Worm (Caenorhabditis elegans) whole organism, late embryonic: ENCODE measurements around the gene R10D12.1.

Source experiments
- F13H6.1 ChIP-seq: sonication (generic microtip); optimal IDR thresholded peaks from 2 replicates; lab custom pipeline; 2016; ENCODE audit warnings: missing genetic modification characterization, missing compliant biosample characterization
- K09A11.1 ChIP-seq: sonication (generic microtip); optimal IDR thresholded peaks from 2 replicates; lab custom pipeline; 2017; ENCODE audit warnings: antibody characterized with exemption, mild to moderate bottlenecking, missing genetic modification characterization, missing compliant biosample characterization; ENCODE audit not compliant: insufficient read depth
- ahr-1 ChIP-seq: sonication (generic microtip); optimal IDR thresholded peaks from 2 replicates; lab custom pipeline; 2016; ENCODE audit warnings: missing genetic modification characterization, missing compliant biosample characterization
- ama-1 ChIP-seq: fragments of 150-350 bp; optimal IDR thresholded peaks from 2 replicates; lab custom pipeline; 2014
- ceh-19 ChIP-seq: fragments of 200-800 bp; sonication (Bioruptor generic); optimal IDR thresholded peaks from 2 replicates; lab custom pipeline; 2018; ENCODE audit warnings: mild to moderate bottlenecking, missing genetic modification characterization, missing compliant biosample characterization
- ceh-22 ChIP-seq: sonication (generic microtip); optimal IDR thresholded peaks from 2 replicates; lab custom pipeline; 2017; ENCODE audit warnings: missing biosample characterization, missing genetic modification characterization
- ceh-30 ChIP-seq: fragments of 150-350 bp; optimal IDR thresholded peaks from 2 replicates; lab custom pipeline; 2014; ENCODE audit warnings: missing biosample characterization, missing genetic modification characterization
- ceh-31 ChIP-seq: sonication (generic microtip); optimal IDR thresholded peaks from 2 replicates; lab custom pipeline; 2016; ENCODE audit warnings: missing genetic modification characterization, missing compliant biosample characterization
- ceh-34 ChIP-seq: sonication (generic microtip); optimal IDR thresholded peaks from 2 replicates; lab custom pipeline; 2016; ENCODE audit warnings: mild to moderate bottlenecking, missing genetic modification characterization, missing compliant biosample characterization
- ceh-45 ChIP-seq: fragments of 200-800 bp; sonication (Bioruptor generic); IDR thresholded peaks from 2 replicates; pipeline ENCODE4 v1.3.6; 2022; ENCODE audit warnings: missing genetic modification reagents, missing genetic modification characterization, missing compliant biosample characterization
- ceh-6 ChIP-seq: fragments of 200-800 bp; sonication (Bioruptor generic); optimal IDR thresholded peaks from 2 replicates; lab custom pipeline; 2018; ENCODE audit warnings: mild to moderate bottlenecking, missing genetic modification characterization, missing compliant biosample characterization
- ceh-9 ChIP-seq: sonication (generic microtip); optimal IDR thresholded peaks from 2 replicates; lab custom pipeline; 2016; ENCODE audit warnings: mild to moderate bottlenecking, missing genetic modification characterization, inconsistent platforms, missing compliant biosample characterization
- dmd-4 ChIP-seq: sonication (generic microtip); optimal IDR thresholded peaks from 2 replicates; lab custom pipeline; 2016; ENCODE audit warnings: borderline replicate concordance, missing genetic modification characterization, missing compliant biosample characterization
- elt-2 ChIP-seq: sonication (generic microtip); optimal IDR thresholded peaks from 2 replicates; lab custom pipeline; 2016; ENCODE audit warnings: missing genetic modification reagents, missing genetic modification characterization, missing compliant biosample characterization
- elt-4 ChIP-seq: sonication (generic microtip); optimal IDR thresholded peaks from 2 replicates; lab custom pipeline; 2016; ENCODE audit warnings: missing genetic modification characterization, missing compliant biosample characterization
- ets-4 ChIP-seq: sonication (generic microtip); optimal IDR thresholded peaks from 2 replicates; lab custom pipeline; 2016; ENCODE audit warnings: missing genetic modification characterization, missing compliant biosample characterization
- fax-1 ChIP-seq: sonication (generic microtip); optimal IDR thresholded peaks from 2 replicates; lab custom pipeline; 2016; ENCODE audit warnings: missing genotype, missing genetic modification characterization, missing compliant biosample characterization
- fkh-10 ChIP-seq: fragments of 150-350 bp; optimal IDR thresholded peaks from 2 replicates; lab custom pipeline; 2014; ENCODE audit warnings: missing biosample characterization, missing genetic modification reagents, missing genetic modification characterization
- fkh-6 ChIP-seq: sonication (generic microtip); optimal IDR thresholded peaks from 2 replicates; lab custom pipeline; 2016; ENCODE audit warnings: missing genetic modification characterization, missing compliant biosample characterization
- gmeb-2 ChIP-seq: sonication (generic microtip); optimal IDR thresholded peaks from 2 replicates; lab custom pipeline; 2016; ENCODE audit warnings: missing genetic modification characterization, inconsistent platforms, missing compliant biosample characterization
- hlh-30 ChIP-seq: sonication (generic microtip); optimal IDR thresholded peaks from 2 replicates; lab custom pipeline; 2017; ENCODE audit warnings: antibody characterized with exemption, missing genetic modification characterization, missing compliant biosample characterization; ENCODE audit not compliant: insufficient read depth
- hlh-6 ChIP-seq: sonication (generic microtip); optimal IDR thresholded peaks from 2 replicates; lab custom pipeline; 2016; ENCODE audit warnings: missing genotype, missing genetic modification characterization, missing compliant biosample characterization
- hlh-8 ChIP-seq: sonication (generic microtip); optimal IDR thresholded peaks from 2 replicates; lab custom pipeline; 2016; ENCODE audit warnings: missing genotype, missing genetic modification characterization, missing compliant biosample characterization
- lim-6 ChIP-seq: sonication (generic microtip); optimal IDR thresholded peaks from 2 replicates; lab custom pipeline; 2016; ENCODE audit warnings: missing genetic modification characterization, missing compliant biosample characterization
- lin-11 ChIP-seq: fragments of 200-800 bp; sonication (Bioruptor generic); optimal IDR thresholded peaks from 2 replicates; lab custom pipeline; 2018; ENCODE audit warnings: mild to moderate bottlenecking, missing genetic modification characterization, missing compliant biosample characterization
- mec-3 ChIP-seq: sonication (generic microtip); optimal IDR thresholded peaks from 2 replicates; lab custom pipeline; 2016; ENCODE audit warnings: borderline replicate concordance, missing genetic modification characterization, missing compliant biosample characterization
- nfya-1 ChIP-seq: sonication (generic microtip); optimal IDR thresholded peaks from 2 replicates; lab custom pipeline; 2017; ENCODE audit warnings: missing genetic modification characterization, mild to moderate bottlenecking, missing compliant biosample characterization, antibody characterized with exemption, moderate library complexity
- nhr-11 ChIP-seq: fragments of 150-350 bp; optimal IDR thresholded peaks from 2 replicates; lab custom pipeline; 2014; ENCODE audit warnings: missing biosample characterization, missing genetic modification characterization
- nhr-232 ChIP-seq: sonication (generic microtip); optimal IDR thresholded peaks from 2 replicates; lab custom pipeline; 2016; ENCODE audit warnings: missing genetic modification characterization, missing compliant biosample characterization
- npax-4 ChIP-seq: sonication (generic microtip); optimal IDR thresholded peaks from 2 replicates; lab custom pipeline; 2016; ENCODE audit warnings: missing genetic modification characterization, missing compliant biosample characterization
- odd-2 ChIP-seq: sonication (generic microtip); optimal IDR thresholded peaks from 2 replicates; lab custom pipeline; 2017; ENCODE audit warnings: antibody characterized with exemption, mild to moderate bottlenecking, missing genetic modification characterization, missing compliant biosample characterization
- pag-3 ChIP-seq: sonication (generic microtip); optimal IDR thresholded peaks from 2 replicates; lab custom pipeline; 2016; ENCODE audit warnings: missing compliant biosample characterization, missing genetic modification characterization, borderline replicate concordance
- pat-9 ChIP-seq: fragments of 200-800 bp; sonication (Bioruptor generic); optimal IDR thresholded peaks from 2 replicates; lab custom pipeline; 2018; ENCODE audit warnings: mild to moderate bottlenecking, missing genetic modification characterization, moderate library complexity, missing compliant biosample characterization
- pax-1 ChIP-seq: fragments of 150-350 bp; optimal IDR thresholded peaks from 2 replicates; lab custom pipeline; 2014; ENCODE audit warnings: missing biosample characterization, missing genetic modification characterization
- pha-2 ChIP-seq: sonication (generic microtip); optimal IDR thresholded peaks from 2 replicates; lab custom pipeline; 2017; ENCODE audit warnings: mild to moderate bottlenecking, missing genetic modification characterization, missing compliant biosample characterization
- pha-4 ChIP-seq: fragments of 150-350 bp; optimal IDR thresholded peaks from 2 replicates; lab custom pipeline; 2018; ENCODE audit warnings: missing biosample characterization, missing genetic modification reagents, missing genetic modification characterization
- pqm-1 ChIP-seq: sonication (generic microtip); optimal IDR thresholded peaks from 2 replicates; lab custom pipeline; 2016; ENCODE audit warnings: missing genetic modification characterization, missing compliant biosample characterization
- pros-1 ChIP-seq: fragments of 150-350 bp; optimal IDR thresholded peaks from 2 replicates; lab custom pipeline; 2014; ENCODE audit warnings: missing biosample characterization, missing genetic modification reagents, missing genetic modification characterization
- sdc-2 ChIP-seq: sonication (generic microtip); optimal IDR thresholded peaks from 2 replicates; lab custom pipeline; 2016; ENCODE audit warnings: missing genotype, missing genetic modification characterization, missing compliant biosample characterization
- syd-9 ChIP-seq: sonication (generic microtip); optimal IDR thresholded peaks from 2 replicates; lab custom pipeline; 2016; ENCODE audit warnings: mild to moderate bottlenecking, missing genetic modification characterization, moderate library complexity, missing compliant biosample characterization
- tbx-7 ChIP-seq: sonication (generic microtip); optimal IDR thresholded peaks from 2 replicates; lab custom pipeline; 2016; ENCODE audit warnings: missing genotype, missing genetic modification characterization, missing compliant biosample characterization
- unc-42 ChIP-seq: sonication (generic microtip); optimal IDR thresholded peaks from 2 replicates; lab custom pipeline; 2016; ENCODE audit warnings: missing genotype, missing genetic modification characterization, missing compliant biosample characterization
- unc-55 ChIP-seq: sonication (generic microtip); optimal IDR thresholded peaks from 2 replicates; lab custom pipeline; 2017; ENCODE audit warnings: missing biosample characterization, missing genetic modification reagents, missing genetic modification characterization
- zip-5 ChIP-seq: sonication (generic microtip); optimal IDR thresholded peaks from 2 replicates; lab custom pipeline; 2016; ENCODE audit warnings: missing genetic modification characterization, missing compliant biosample characterization
- ztf-16 ChIP-seq: sonication (generic microtip); optimal IDR thresholded peaks from 2 replicates; lab custom pipeline; 2017; ENCODE audit warnings: missing genetic modification characterization, missing compliant biosample characterization

R10D12.1 gene

DNA sequence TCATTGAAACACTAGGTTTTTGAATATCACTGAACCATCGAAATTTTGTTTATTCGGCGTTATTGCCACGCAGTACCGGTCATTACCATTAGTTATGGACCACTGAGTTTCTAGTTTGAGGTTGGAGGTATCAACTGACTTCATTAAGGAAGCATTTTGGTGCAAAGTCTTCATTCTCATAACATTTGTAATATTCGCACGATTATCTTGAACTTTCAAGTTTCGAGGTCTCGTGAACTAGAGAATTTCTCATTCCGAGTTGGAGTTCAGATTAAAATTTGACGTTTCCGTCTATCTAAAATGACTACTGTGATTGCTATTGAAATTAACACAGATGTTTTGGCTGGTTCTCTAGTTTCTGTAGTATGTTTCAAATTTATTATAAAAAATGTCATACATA is 13.7 kb downstream of the R10D12.1 start, which contains the start of gene srx-42:
srx-42 (plus strand) TSS at position 301 of the 400 bp plus-strand sequence.
- TF ChIP-seq pqm-1 (tag; lab: Kevin White, UChicago) (no peak), ceh-30 (tag; lab: Kevin White, UChicago) (no peak), sdc-2 (tag; lab: Kevin White, UChicago) (no peak), elt-4 (tag; lab: Kevin White, UChicago) (no peak), ceh-19 (no peak), hlh-8 (tag; lab: Kevin White, UChicago) (no peak), ama-1 (no peak), mec-3 (tag; lab: Kevin White, UChicago) (no peak), dmd-4 (tag; lab: Kevin White, UChicago) (no peak), hlh-6 (tag; lab: Kevin White, UChicago) (no peak), npax-4 (tag; lab: Kevin White, UChicago) (no peak), pha-2 (tag; lab: Kevin White, UChicago) (no peak), pha-4 (tag; lab: Kevin White, UChicago) (no peak), pag-3 (tag; lab: Kevin White, UChicago) (no peak)
- TF ChIP-seq, all 69 proteins: peak for 0

DNA sequence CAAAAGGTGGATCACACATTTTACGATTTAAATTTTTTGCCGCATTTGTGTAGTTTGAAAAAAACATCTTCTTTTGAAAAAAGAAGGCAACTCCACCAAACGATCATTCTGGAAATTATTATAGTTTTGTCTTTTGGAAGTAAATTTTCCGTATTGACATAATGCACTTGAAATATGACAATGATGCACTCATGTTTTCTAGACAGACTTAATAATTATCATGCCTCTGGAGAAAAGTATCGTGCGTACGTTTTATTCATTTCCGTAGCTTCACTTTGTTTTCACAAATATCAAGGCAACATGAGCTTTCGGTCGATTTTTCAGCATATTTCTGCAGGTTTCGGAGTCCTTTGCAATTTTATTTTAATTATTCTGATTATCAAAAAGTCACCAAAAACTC is 16.1 kb downstream of the R10D12.1 start, which contains the start of gene str-250:
str-250 (plus strand) TSS at position 301 of the 400 bp plus-strand sequence.
- TF ChIP-seq odd-2 (tag; lab: Kevin White, UChicago): no peak
- TF ChIP-seq npax-4 (tag; lab: Kevin White, UChicago): no peak
- TF ChIP-seq nfya-1 (tag; lab: Kevin White, UChicago): no peak
- no peak for TF ChIP-seq fkh-10 (GFP tag; lab: Kevin White, UChicago)
- no peak for TF ChIP-seq dmd-4 (tag; lab: Kevin White, UChicago)
- TF ChIP-seq gmeb-2 (tag; lab: Kevin White, UChicago): no peak
- no peak for TF ChIP-seq lin-11
- no peak for TF ChIP-seq sdc-2 (tag; lab: Kevin White, UChicago)
- no peak for TF ChIP-seq elt-4 (tag; lab: Kevin White, UChicago)
- TF ChIP-seq ama-1: no peak
- TF ChIP-seq ceh-45 (GFP tag; lab: Robert Waterston, UW): no peak
- TF ChIP-seq syd-9 (tag; lab: Kevin White, UChicago): no peak
- TF ChIP-seq ztf-16 (tag; lab: Kevin White, UChicago): no peak
- TF ChIP-seq ceh-22: no peak
- no peak for TF ChIP-seq F13H6.1
- TF ChIP-seq fax-1 (tag; lab: Kevin White, UChicago): no peak

DNA sequence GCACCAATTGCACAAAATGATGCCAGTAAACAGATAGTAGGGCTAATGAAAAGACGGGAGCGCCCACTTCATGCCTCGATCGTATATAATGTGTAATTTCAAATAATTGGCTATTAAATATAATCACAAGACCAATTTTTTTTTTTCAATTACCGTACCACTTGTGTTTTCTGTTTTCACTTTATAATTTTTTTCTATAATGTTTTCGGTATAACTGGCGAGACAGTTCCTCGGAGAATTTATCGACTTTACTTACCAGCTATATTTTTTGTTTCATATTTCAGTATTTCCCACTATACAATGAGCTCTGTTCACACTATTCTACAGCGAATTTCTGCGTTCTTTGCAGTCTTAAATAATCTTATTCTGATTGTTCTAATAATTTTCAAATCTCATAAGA is 18.2 kb downstream of the R10D12.1 start, which contains the start of gene str-252:
str-252 (plus strand) TSS at position 301 of the 400 bp plus-strand sequence.
- TF ChIP-seq ceh-22 (no peak), pax-1 (tag; lab: Kevin White, UChicago) (no peak), ahr-1 (tag; lab: Kevin White, UChicago) (no peak), pat-9 (no peak), zip-5 (tag; lab: Kevin White, UChicago) (no peak), fkh-10 (GFP tag; lab: Kevin White, UChicago) (no peak), dmd-4 (tag; lab: Kevin White, UChicago) (no peak), ceh-6 (no peak), unc-42 (tag; lab: Kevin White, UChicago) (no peak), fax-1 (tag; lab: Kevin White, UChicago) (no peak), fkh-6 (no peak), lim-6 (tag; lab: Kevin White, UChicago) (no peak), gmeb-2 (tag; lab: Kevin White, UChicago) (no peak), ceh-34 (tag; lab: Kevin White, UChicago) (no peak), npax-4 (tag; lab: Kevin White, UChicago) (no peak), ceh-30 (tag; lab: Kevin White, UChicago) (no peak), K09A11.1 (tag; lab: Kevin White, UChicago) (no peak)

DNA sequence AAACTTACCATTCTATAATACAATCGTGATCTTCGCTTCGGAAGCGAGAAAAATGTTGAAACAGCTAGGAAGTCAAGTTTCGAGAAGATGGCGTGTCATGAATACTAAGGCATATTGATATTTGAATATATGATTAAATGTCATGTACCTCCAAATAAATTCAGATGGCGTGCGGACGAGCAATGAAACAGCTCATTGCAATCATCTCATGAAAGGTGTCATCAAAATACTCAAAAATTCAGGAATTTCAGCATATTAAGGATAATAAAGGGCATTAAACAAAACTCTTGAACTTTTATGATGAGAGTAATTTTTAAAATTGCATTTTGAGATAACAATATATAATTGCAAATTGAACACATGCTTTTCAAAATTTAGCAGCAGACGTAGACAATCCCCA is 19.1 kb downstream of the R10D12.1 start, which contains the start of gene gcy-32:
gcy-32 (minus strand) TSS at position 101 of the 400 bp plus-strand sequence.
- TF ChIP-seq ceh-9: no peak
- no peak for TF ChIP-seq tbx-7
- TF ChIP-seq ets-4 (tag; lab: Kevin White, UChicago): no peak
- no peak for TF ChIP-seq odd-2 (tag; lab: Kevin White, UChicago)
- no peak for TF ChIP-seq elt-2 (tag; lab: Kevin White, UChicago)
- TF ChIP-seq pax-1 (tag; lab: Kevin White, UChicago): no peak
- TF ChIP-seq ceh-31: no peak
- TF ChIP-seq pros-1: no peak
- no peak for TF ChIP-seq unc-55 (GFP tag; lab: Kevin White, UChicago)
- TF ChIP-seq mec-3 (tag; lab: Kevin White, UChicago): no peak
- no peak for TF ChIP-seq pha-4 (tag; lab: Kevin White, UChicago)
- TF ChIP-seq lim-6 (tag; lab: Kevin White, UChicago): no peak
- no peak for TF ChIP-seq hlh-30 (tag; lab: Kevin White, UChicago)
- no peak for TF ChIP-seq nhr-11
- no peak for TF ChIP-seq nhr-232
- no peak for TF ChIP-seq ceh-6
- no peak for TF ChIP-seq gmeb-2 (tag; lab: Kevin White, UChicago)
- TF ChIP-seq ceh-30 (tag; lab: Kevin White, UChicago): no peak
